Worm (Caenorhabditis elegans): ENCODE measurements around the gene B0495.9.

- no peak for TF ChIP-seq tbx-37 (GFP tag; conservative IDR thresholded peaks at IDR 0.05)
- no peak for TF ChIP-seq hmg-4 (GFP tag; optimal IDR thresholded peaks at IDR 0.05)
- no peak for TF ChIP-seq ama-1 (optimal IDR thresholded peaks at IDR 0.05)
- no peak for TF ChIP-seq ceh-36 (tag; optimal IDR thresholded peaks at IDR 0.05)
- TF ChIP-seq hnd-1 (tag; optimal IDR thresholded peaks at IDR 0.05), result no peak
- no peak for TF ChIP-seq ets-7 (tag; optimal IDR thresholded peaks at IDR 0.05)
- no peak for TF ChIP-seq B0310.2 (tag; optimal IDR thresholded peaks at IDR 0.05)
- no peak for TF ChIP-seq tra-4 (tag; optimal IDR thresholded peaks at IDR 0.05)
- TF ChIP-seq sea-1 (GFP tag; conservative IDR thresholded peaks at IDR 0.05), result no peak
- TF ChIP-seq aly-1 (tag; optimal IDR thresholded peaks at IDR 0.05), result no peak
- no peak for TF ChIP-seq tbx-11 (GFP tag; IDR thresholded peaks at IDR 0.05)
- no peak for TF ChIP-seq F13C5.2 (tag; optimal IDR thresholded peaks at IDR 0.05)
- no peak for TF ChIP-seq scrt-1 (GFP tag; IDR thresholded peaks at IDR 0.05)
- no peak for TF ChIP-seq pes-1 (GFP tag; IDR thresholded peaks at IDR 0.05)
Measured at ce11 chrII:7690384-7690783, 18.1 kb downstream of the B0495.9 start, which contains the start of gene pid-1.
